Fruit fly (Drosophila melanogaster) whole organism, embryonic: ENCODE results near the gene CG31016.

Experiments used
- CG10267 ChIP-seq: fragments of 200-800 bp; sonication (Bioruptor generic); optimal IDR thresholded peaks from 2 replicates; lab custom pipeline; 2018; ENCODE audit warnings: missing biosample characterization, mild to moderate bottlenecking, missing genetic modification characterization, moderate library complexity
- CG10431 ChIP-seq: fragments of 200-800 bp; sonication (Bioruptor generic); optimal IDR thresholded peaks from 3 replicates; lab custom pipeline; 2018; ENCODE audit warnings: missing biosample characterization, mild to moderate bottlenecking, missing genetic modification characterization
- CG11504 ChIP-seq: fragments of 200-800 bp; sonication (Bioruptor generic); optimal IDR thresholded peaks from 3 replicates; lab custom pipeline; 2019; ENCODE audit warnings: missing biosample characterization, mild to moderate bottlenecking, missing genetic modification characterization, moderate library complexity
- CG12391 ChIP-seq: fragments of 200-800 bp; sonication (Bioruptor generic); optimal IDR thresholded peaks from 3 replicates; lab custom pipeline; 2018; ENCODE audit warnings: missing biosample characterization, mild to moderate bottlenecking, missing genetic modification characterization, moderate library complexity
- CG14441 ChIP-seq: fragments of 200-800 bp; sonication (Bioruptor generic); IDR thresholded peaks from 2 replicates; pipeline ENCODE4 v1.3.6; 2022; ENCODE audit warnings: missing biosample characterization, missing genetic modification characterization
- CG15514 ChIP-seq: fragments of 200-800 bp; sonication (Bioruptor generic); optimal IDR thresholded peaks from 3 replicates; lab custom pipeline; 2017; ENCODE audit warnings: missing biosample characterization, missing genetic modification characterization, mild to moderate bottlenecking, moderate library complexity, missing genetic modification reagents
- CG15696 ChIP-seq: fragments of 200-800 bp; sonication (Bioruptor generic); optimal IDR thresholded peaks from 2 replicates; lab custom pipeline; 2019; ENCODE audit warnings: missing biosample characterization, mild to moderate bottlenecking, missing genetic modification characterization, moderate library complexity
- CG16779 ChIP-seq: fragments of 200-800 bp; sonication (Bioruptor generic); IDR thresholded peaks from 2 replicates; pipeline ENCODE4 v1.3.6; 2022; ENCODE audit warnings: missing biosample characterization, missing genetic modification characterization
- CG17385 ChIP-seq: fragments of 200-800 bp; sonication (Bioruptor generic); optimal IDR thresholded peaks from 3 replicates; lab custom pipeline; 2018; ENCODE audit warnings: missing biosample characterization, mild to moderate bottlenecking, missing genetic modification characterization
- CG18764 ChIP-seq: fragments of 200-800 bp; sonication (Bioruptor generic); optimal IDR thresholded peaks from 3 replicates; lab custom pipeline; 2016; ENCODE audit warnings: missing biosample characterization, missing genetic modification characterization
- CG2116 ChIP-seq: fragments of 200-800 bp; sonication (Bioruptor generic); optimal IDR thresholded peaks from 3 replicates; lab custom pipeline; 2018; ENCODE audit warnings: missing biosample characterization, mild to moderate bottlenecking, missing genetic modification characterization
- CG2120 ChIP-seq: fragments of 200-800 bp; sonication (Bioruptor generic); optimal IDR thresholded peaks from 3 replicates; lab custom pipeline; 2016; ENCODE audit warnings: missing biosample characterization, missing genetic modification characterization
- CG3995 ChIP-seq: fragments of 200-800 bp; sonication (Bioruptor generic); optimal IDR thresholded peaks from 3 replicates; lab custom pipeline; 2016; ENCODE audit warnings: missing biosample characterization, missing genetic modification characterization
- CG42726 ChIP-seq: fragments of 200-800 bp; sonication (Bioruptor generic); IDR thresholded peaks from 2 replicates; pipeline ENCODE4 v1.3.6; 2022; ENCODE audit warnings: missing biosample characterization, missing genetic modification characterization; ENCODE audit not compliant: partially characterized antibody
- CG43689 ChIP-seq: fragments of 200-800 bp; sonication (Bioruptor generic); IDR thresholded peaks from 2 replicates; pipeline ENCODE4 v1.3.6; 2022; ENCODE audit warnings: missing biosample characterization, missing genetic modification characterization
- CG4730 ChIP-seq: fragments of 200-800 bp; sonication (Bioruptor generic); IDR thresholded peaks from 2 replicates; pipeline ENCODE4 v1.3.6; 2022; ENCODE audit warnings: missing biosample characterization, missing genetic modification characterization
- CG6683 ChIP-seq: fragments of 200-800 bp; sonication (Bioruptor generic); optimal IDR thresholded peaks from 2 replicates; lab custom pipeline; 2017; ENCODE audit warnings: missing biosample characterization, mild to moderate bottlenecking, missing genetic modification characterization, missing genetic modification reagents
- CG9797 ChIP-seq: fragments of 200-800 bp; sonication (Bioruptor generic); optimal IDR thresholded peaks from 3 replicates; lab custom pipeline; 2018; ENCODE audit warnings: missing biosample characterization, mild to moderate bottlenecking, missing genetic modification characterization
- CTCF ChIP-seq: fragments of 200-800 bp; sonication (Bioruptor generic); optimal IDR thresholded peaks from 2 replicates; lab custom pipeline; 2017; ENCODE audit warnings: missing biosample characterization, mild to moderate bottlenecking, missing genetic modification characterization, moderate library complexity
- Dbx ChIP-seq: fragments of 200-800 bp; sonication (Bioruptor generic); IDR thresholded peaks from 3 replicates; pipeline ENCODE4 v1.3.6; 2022; ENCODE audit warnings: missing biosample characterization, missing genetic modification characterization
- Dek ChIP-seq: fragments of 200-800 bp; sonication (Bioruptor generic); optimal IDR thresholded peaks from 3 replicates; lab custom pipeline; 2019; ENCODE audit warnings: missing biosample characterization, mild to moderate bottlenecking, missing genetic modification characterization, moderate library complexity
- Doc2 ChIP-seq: fragments of 200-800 bp; sonication (Bioruptor generic); IDR thresholded peaks from 2 replicates; pipeline ENCODE4 v1.3.6; 2022; ENCODE audit warnings: missing biosample characterization, missing genetic modification characterization
- Dref ChIP-seq: fragments of 200-800 bp; sonication (Bioruptor generic); IDR thresholded peaks from 2 replicates; pipeline ENCODE4 v1.3.6; 2022; ENCODE audit warnings: missing biosample characterization, missing genetic modification characterization
- Drgx ChIP-seq: fragments of 200-800 bp; sonication (Bioruptor generic); IDR thresholded peaks from 2 replicates; pipeline ENCODE4 v1.3.6; 2022; ENCODE audit warnings: missing biosample characterization, missing genetic modification characterization
- Fer1 ChIP-seq: fragments of 200-800 bp; sonication (Bioruptor generic); optimal IDR thresholded peaks from 2 replicates; lab custom pipeline; 2017; ENCODE audit warnings: missing biosample characterization, mild to moderate bottlenecking, missing genetic modification characterization
- Gug ChIP-seq: fragments of 200-800 bp; sonication (Bioruptor generic); IDR thresholded peaks from 4 replicates; pipeline ENCODE4 v1.3.6; 2022; ENCODE audit warnings: missing biosample characterization, missing genetic modification characterization
- Med ChIP-seq: fragments of 200-800 bp; sonication (Bioruptor generic); peaks from one replicate; lab custom pipeline; 2016; ENCODE audit warnings: missing biosample characterization, missing genetic modification characterization, mild to moderate bottlenecking, inconsistent platforms, moderate library complexity
- NC2β ChIP-seq: fragments of 200-800 bp; sonication (Bioruptor generic); optimal IDR thresholded peaks from 2 replicates; lab custom pipeline; 2016; ENCODE audit warnings: missing biosample characterization, missing genetic modification characterization
- Oli ChIP-seq: fragments of 200-800 bp; sonication (Bioruptor generic); optimal IDR thresholded peaks from 2 replicates; lab custom pipeline; 2018; ENCODE audit warnings: missing biosample characterization, mild to moderate bottlenecking, missing genetic modification characterization, moderate library complexity
- PHDP ChIP-seq: fragments of 200-800 bp; sonication (Bioruptor generic); optimal IDR thresholded peaks from 3 replicates; lab custom pipeline; 2018; ENCODE audit warnings: missing biosample characterization, mild to moderate bottlenecking, missing genetic modification characterization, moderate library complexity
- Pdp1 ChIP-seq, 2 experiments: fragments of 200-800 bp; sonication (Bioruptor generic); optimal IDR thresholded peaks; 3 replicates each; lab custom pipeline; 2016; ENCODE audit warnings: missing biosample characterization in 2 of 2, missing genetic modification characterization in 2 of 2, mild to moderate bottlenecking in 1 of 2, moderate library complexity in 1 of 2
- Side ChIP-seq: fragments of 200-800 bp; sonication (Bioruptor generic); optimal IDR thresholded peaks from 2 replicates; lab custom pipeline; 2016; ENCODE audit warnings: missing biosample characterization, missing genetic modification characterization
- Sox102F ChIP-seq: fragments of 200-800 bp; sonication (Bioruptor generic); optimal IDR thresholded peaks from 2 replicates; lab custom pipeline; 2018; ENCODE audit warnings: missing biosample characterization, mild to moderate bottlenecking, missing genetic modification characterization, moderate library complexity
- Stat92E ChIP-seq, 3 experiments: fragments of >200 bp in 2 of 3; fragments of 200-800 bp in 1 of 3; sonication (Bioruptor generic) in 1 of 3; optimal IDR thresholded peaks; 2 replicates each; lab custom pipeline; 2017 to 2019; ENCODE audit warnings: missing biosample characterization in 3 of 3, missing genetic modification characterization in 3 of 3, mild to moderate bottlenecking in 1 of 3, moderate library complexity in 1 of 3
- ap ChIP-seq: fragments of 200-800 bp; sonication (Bioruptor generic); IDR thresholded peaks from 2 replicates; pipeline ENCODE4 v1.3.6; 2022; ENCODE audit warnings: missing biosample characterization, missing genetic modification characterization
- dati ChIP-seq: fragments of 200-800 bp; sonication (Bioruptor generic); IDR thresholded peaks from 2 replicates; pipeline ENCODE4 v1.3.6; 2022; ENCODE audit warnings: missing biosample characterization, missing genetic modification characterization
- dimm ChIP-seq: fragments of 200-800 bp; sonication (Bioruptor generic); IDR thresholded peaks from 2 replicates; pipeline ENCODE4 v1.3.6; 2022; ENCODE audit warnings: missing biosample characterization, missing genetic modification characterization
- fu2 ChIP-seq: fragments of 200-800 bp; sonication (Bioruptor generic); optimal IDR thresholded peaks from 2 replicates; lab custom pipeline; 2016; ENCODE audit warnings: missing biosample characterization, missing genetic modification characterization
- gem ChIP-seq: fragments of 200-800 bp; sonication (Bioruptor generic); optimal IDR thresholded peaks from 2 replicates; lab custom pipeline; 2019; ENCODE audit warnings: missing biosample characterization, mild to moderate bottlenecking, missing genetic modification characterization, moderate library complexity
- grn ChIP-seq: fragments of 200-800 bp; sonication (Bioruptor generic); optimal IDR thresholded peaks from 3 replicates; lab custom pipeline; 2017; ENCODE audit warnings: missing biosample characterization, missing genetic modification characterization
- insv ChIP-seq, 2 experiments: fragments of 200-800 bp; sonication (Bioruptor generic); optimal IDR thresholded peaks; 3 replicates each; lab custom pipeline; 2016 to 2018; ENCODE audit warnings: missing biosample characterization in 2 of 2, missing genetic modification characterization in 2 of 2
- jigr1 ChIP-seq: fragments of 200-800 bp; sonication (Bioruptor generic); IDR thresholded peaks from 3 replicates; pipeline ENCODE4 v1.3.6; 2022; ENCODE audit warnings: missing biosample characterization, missing genetic modification characterization
- klu ChIP-seq: fragments of 200-800 bp; sonication (Bioruptor generic); IDR thresholded peaks from 2 replicates; pipeline ENCODE4 v1.3.6; 2022; ENCODE audit warnings: missing biosample characterization, missing genetic modification characterization
- lab ChIP-seq: fragments of 200-800 bp; sonication (Bioruptor generic); optimal IDR thresholded peaks from 3 replicates; lab custom pipeline; 2017; ENCODE audit warnings: missing biosample characterization, missing genetic modification characterization, mild to moderate bottlenecking, moderate library complexity, missing genetic modification reagents
- lbe ChIP-seq: fragments of 200-800 bp; sonication (Bioruptor generic); optimal IDR thresholded peaks from 2 replicates; lab custom pipeline; 2016; ENCODE audit warnings: missing biosample characterization, mild to moderate bottlenecking, missing genetic modification characterization
- row ChIP-seq: fragments of 200-800 bp; sonication (Bioruptor generic); IDR thresholded peaks from 3 replicates; pipeline ENCODE4 v1.3.6; 2022; ENCODE audit warnings: missing biosample characterization, missing genetic modification characterization
- sc ChIP-seq, 3 experiments: fragments of >200 bp in 2 of 3; fragments of 200-800 bp in 1 of 3; sonication (Bioruptor generic) in 1 of 3; optimal IDR thresholded peaks; 2 replicates in 2 of 3; 3 replicates in 1 of 3; lab custom pipeline; 2017; ENCODE audit warnings: mild to moderate bottlenecking in 1 of 3, missing biosample characterization in 1 of 3, missing genetic modification characterization in 1 of 3, missing genetic modification reagents in 1 of 3
- sim ChIP-seq: fragments of 200-800 bp; sonication (Bioruptor generic); IDR thresholded peaks from 2 replicates; pipeline ENCODE4 v1.3.6; 2022; ENCODE audit warnings: missing biosample characterization, missing genetic modification characterization
- slbo ChIP-seq: fragments of 200-800 bp; sonication (Bioruptor generic); IDR thresholded peaks from 2 replicates; pipeline ENCODE4 v1.3.6; 2022; ENCODE audit warnings: missing biosample characterization, missing genetic modification characterization
- tna ChIP-seq: fragments of 200-800 bp; sonication (Bioruptor generic); IDR thresholded peaks from 2 replicates; pipeline ENCODE4 v1.3.6; 2022; ENCODE audit warnings: missing biosample characterization, missing genetic modification characterization; ENCODE audit not compliant: partially characterized antibody
- twi ChIP-seq: fragments of 200-800 bp; optimal IDR thresholded peaks from 2 replicates; lab custom pipeline; 2019; ENCODE audit warnings: missing biosample characterization, mild to moderate bottlenecking, missing genetic modification characterization, moderate library complexity
- unpg ChIP-seq: fragments of 200-800 bp; sonication (Bioruptor generic); optimal IDR thresholded peaks from 3 replicates; lab custom pipeline; 2018; ENCODE audit warnings: missing biosample characterization, mild to moderate bottlenecking, missing genetic modification characterization, moderate library complexity

Gene CG31016

dm6 chr3R:30564479-30564878 lies 41.5 kb upstream of the CG31016 start (continued):
- TF ChIP-seq dati (GFP tag; lab: Robert Waterston, UW) (no peak), Drgx (GFP tag; lab: Robert Waterston, UW) (peak; percentile 29; the same call in 1 of the 2 replicates), jigr1 (no peak), Pdp1 (GFP tag; optimal IDR thresholded peaks at IDR 0.05; lab: Kevin White, UChicago) (no peak), row (peak; percentile 36; the same call in 1 of the 3 replicates), CG16779 (no peak), tna (GFP tag; lab: Robert Waterston, UW) (no peak), Dref (GFP tag; lab: Robert Waterston, UW) (no peak), CG9797 (GFP tag; lab: Kevin White, UChicago) (no peak), CG2116 (GFP tag; lab: Kevin White, UChicago) (no peak), Oli (no peak), ap (GFP tag; lab: Robert Waterston, UW) (no peak), CG43689 (no peak), CG2120 (GFP tag; lab: Kevin White, UChicago) (peak; percentile 41), CG3995 (GFP tag; lab: Kevin White, UChicago) (no peak), CG15696 (tag; lab: Kevin White, UChicago) (no peak), slbo (GFP tag; lab: Robert Waterston, UW) (no peak), CG6683 (GFP tag; lab: Kevin White, UChicago) (no peak), CG17385 (GFP tag; lab: Kevin White, UChicago) (no peak), CG4730 (GFP tag; lab: Robert Waterston, UW) (no peak), sim (GFP tag; lab: Robert Waterston, UW) (no peak), CG42726 (GFP tag; lab: Robert Waterston, UW) (no peak), Stat92E (GFP tag; optimal IDR thresholded peaks at IDR 0.05; lab: Kevin White, UChicago) (no peak), CG10431 (no peak), CG10267 (tag; lab: Kevin White, UChicago) (no peak), twi (tag; lab: Kevin White, UChicago) (no peak), grn (GFP tag; lab: Kevin White, UChicago) (no peak), Dbx (GFP tag; lab: Robert Waterston, UW) (no peak), unpg (no peak), dimm (no peak), sc (optimal IDR thresholded peaks at IDR 0.05; lab: Kevin White, UChicago) (no peak), sc (GFP tag; optimal IDR thresholded peaks at IDR 0.05; lab: Kevin White, UChicago) (no peak), CG12391 (tag; lab: Kevin White, UChicago) (no peak), klu (GFP tag; lab: Robert Waterston, UW) (no peak), Med (no peak), NC2β (GFP tag; lab: Kevin White, UChicago) (no peak), CG15514 (GFP tag; lab: Kevin White, UChicago) (no peak), insv (GFP tag; optimal IDR thresholded peaks at IDR 0.05; lab: Kevin White, UChicago) (no peak), fu2 (no peak), Doc2 (no peak), Sox102F (GFP tag; lab: Kevin White, UChicago) (no peak), Dek (no peak), CG18764 (no peak), Fer1 (no peak), CG14441 (GFP tag; lab: Robert Waterston, UW) (no peak), CTCF (GFP tag; lab: Kevin White, UChicago) (no peak), CG11504 (tag; lab: Kevin White, UChicago) (peak; percentile 7), Side (GFP tag; lab: Kevin White, UChicago) (no peak), gem (peak; percentile 22), lab (GFP tag; lab: Kevin White, UChicago) (peak; percentile 23), lbe (GFP tag; lab: Kevin White, UChicago) (no peak), Gug (GFP tag; lab: Robert Waterston, UW) (no peak), PHDP (no peak)
